In genomic region chrIII:5305725-5306124, ce11 we compare ENCODE assay signal across 2 worm cellular contexts.
TF ChIP-seq lines count a peak whose summit lies in the region.

No protein-coding gene starts in this region.

TF ChIP-seq in whole organism, L1 larva, 84 proteins besides CTCF, POLR2A, EP300 and RAD21 (continued from another document):
- TF ChIP-seq sptf-1 (tag; optimal IDR thresholded peaks at IDR 0.05; lab: Kevin White, UChicago) (no peak), nhr-77 (tag; optimal IDR thresholded peaks at IDR 0.05; lab: Kevin White, UChicago) (peak; percentile 37), nhr-90 (tag; optimal IDR thresholded peaks at IDR 0.05; lab: Kevin White, UChicago; ENCODE audit: poor library complexity) (peak; percentile 67), unc-86 (tag; optimal IDR thresholded peaks at IDR 0.05; lab: Kevin White, UChicago) (peak; percentile 39), mdl-1 (tag; optimal IDR thresholded peaks at IDR 0.05; lab: Kevin White, UChicago) (peak in 1 of 2 experiments; percentile 45), ceh-88 (GFP tag; IDR thresholded peaks at IDR 0.05; lab: Robert Waterston, UW) (no peak), ceh-8 (GFP tag; optimal IDR thresholded peaks at IDR 0.05; lab: Kevin White, UChicago) (no peak), elt-3 (tag; optimal IDR thresholded peaks at IDR 0.05; lab: Kevin White, UChicago) (no peak), ces-1 (GFP tag; optimal IDR thresholded peaks at IDR 0.05; lab: Kevin White, UChicago) (no peak), nhr-85 (tag; lab: Kevin White, UChicago) (no peak), egl-13 (tag; optimal IDR thresholded peaks at IDR 0.05; lab: Kevin White, UChicago) (peak; percentile 19), ama-1 (optimal IDR thresholded peaks at IDR 0.05; lab: Kevin White, UChicago) (peak; percentile 15), C34B4.2 (tag; optimal IDR thresholded peaks at IDR 0.05; lab: Kevin White, UChicago) (no peak), nhr-237 (tag; optimal IDR thresholded peaks at IDR 0.05; lab: Kevin White, UChicago) (no peak), elt-2 (tag; optimal IDR thresholded peaks at IDR 0.05; lab: Kevin White, UChicago) (peak; percentile 6), C16A3.4 (tag; optimal IDR thresholded peaks at IDR 0.05; lab: Kevin White, UChicago) (peak; percentile 57), vab-15 (tag; optimal IDR thresholded peaks at IDR 0.05; lab: Kevin White, UChicago) (no peak), irx-1 (tag; optimal IDR thresholded peaks at IDR 0.05; lab: Kevin White, UChicago) (peak; percentile 33), pax-3 (tag; optimal IDR thresholded peaks at IDR 0.05; lab: Kevin White, UChicago) (peak; percentile 8), dsc-1 (tag; optimal IDR thresholded peaks at IDR 0.05; lab: Kevin White, UChicago) (peak; percentile 64), nhr-28 (tag; optimal IDR thresholded peaks at IDR 0.05; lab: Kevin White, UChicago) (no peak), tlp-1 (tag; optimal IDR thresholded peaks at IDR 0.05; lab: Kevin White, UChicago) (no peak), lin-35 (GFP tag; optimal IDR thresholded peaks at IDR 0.05; lab: Kevin White, UChicago) (peak; percentile 67 to 71), nhr-84 (tag; optimal IDR thresholded peaks at IDR 0.05; lab: Kevin White, UChicago) (no peak), aly-2 (tag; optimal IDR thresholded peaks at IDR 0.05; lab: Kevin White, UChicago) (peak; percentile 31), lin-13 (GFP tag; optimal IDR thresholded peaks at IDR 0.05; lab: Kevin White, UChicago) (peak; percentile 6), tbx-2 (tag; optimal IDR thresholded peaks at IDR 0.05; lab: Kevin White, UChicago) (peak; percentile 56), nhr-71 (tag; optimal IDR thresholded peaks at IDR 0.05; lab: Kevin White, UChicago) (no peak), nhr-19 (GFP tag; conservative IDR thresholded peaks at IDR 0.05; lab: Robert Waterston, UW) (peak; percentile 65), hlh-4 (tag; optimal IDR thresholded peaks at IDR 0.05; lab: Kevin White, UChicago) (no peak), fkh-8 (tag; optimal IDR thresholded peaks at IDR 0.05; lab: Kevin White, UChicago) (peak; percentile 39), lir-3 (tag; optimal IDR thresholded peaks at IDR 0.05; lab: Kevin White, UChicago; ENCODE audit: poor library complexity) (peak; percentile 61), Y116A8C.19 (tag; optimal IDR thresholded peaks at IDR 0.05; lab: Kevin White, UChicago; ENCODE audit: borderline replicate concordance) (no peak), nhr-47 (tag; optimal IDR thresholded peaks at IDR 0.05; lab: Kevin White, UChicago) (peak; percentile 69), skn-1 (tag; optimal IDR thresholded peaks at IDR 0.05; lab: Kevin White, UChicago) (peak; percentile 31), ceh-82 (tag; optimal IDR thresholded peaks at IDR 0.05; lab: Kevin White, UChicago) (peak; percentile 40 to 63 (median 62)), isw-1 (GFP tag; IDR thresholded peaks at IDR 0.05; lab: Robert Waterston, UW) (peak; percentile 32), hpl-2 (GFP tag; optimal IDR thresholded peaks at IDR 0.05; lab: Kevin White, UChicago) (no peak), egl-27 (tag; optimal IDR thresholded peaks at IDR 0.05; lab: Kevin White, UChicago) (peak in 1 of 2 experiments; percentile 2), ets-5 (GFP tag; IDR thresholded peaks at IDR 0.05; lab: Robert Waterston, UW) (no peak), blmp-1 (tag; optimal IDR thresholded peaks at IDR 0.05; lab: Kevin White, UChicago) (peak; percentile 24), unc-62 (GFP tag; optimal IDR thresholded peaks at IDR 0.05; lab: Kevin White, UChicago) (no peak), rnt-1 (tag; optimal IDR thresholded peaks at IDR 0.05; lab: Kevin White, UChicago) (peak; percentile 72), hlh-17 (GFP tag; optimal IDR thresholded peaks at IDR 0.05; lab: Kevin White, UChicago; ENCODE audit: borderline replicate concordance) (no peak), sox-4 (tag; optimal IDR thresholded peaks at IDR 0.05; lab: Kevin White, UChicago) (peak; percentile 9), xbp-1 (tag; optimal IDR thresholded peaks at IDR 0.05; lab: Kevin White, UChicago) (peak; percentile 56)
TF ChIP-seq in whole organism, L1 larva: peak in this region for 38.

TF ChIP-seq in whole organism, young adult, 124 proteins besides CTCF, POLR2A, EP300 and RAD21 (continued from another document and continues in another):
- 0 out of 2 replicates have a peak, but pooled peaks have one; percentile 43 for TF ChIP-seq let-526 (GFP tag; IDR thresholded peaks at IDR 0.05; lab: Robert Waterston, UW)
- TF ChIP-seq sea-2 (GFP tag; IDR thresholded peaks at IDR 0.05; lab: Robert Waterston, UW) = no peak
- TF ChIP-seq mes-4 (tag; optimal IDR thresholded peaks at IDR 0.05; lab: Kevin White, UChicago) = no peak
- TF ChIP-seq Y95B8A.8 (GFP tag; IDR thresholded peaks at IDR 0.05; lab: Robert Waterston, UW) = peak; percentile 80; the same call in 1 of the 2 replicates
- TF ChIP-seq F10E7.11 (tag; optimal IDR thresholded peaks at IDR 0.05; lab: Kevin White, UChicago) = peak; percentile 57
- TF ChIP-seq ceh-91 (GFP tag; IDR thresholded peaks at IDR 0.05; lab: Robert Waterston, UW) = peak; percentile 48; the same call in 1 of the 2 replicates
- TF ChIP-seq nfya-2 (GFP tag; IDR thresholded peaks at IDR 0.05; lab: Robert Waterston, UW) = no peak
- TF ChIP-seq bed-2 (GFP tag; IDR thresholded peaks at IDR 0.05; lab: Robert Waterston, UW) = no peak
- TF ChIP-seq lsl-1 (GFP tag; optimal IDR thresholded peaks at IDR 0.05; lab: Kevin White, UChicago) = peak; percentile 74
- TF ChIP-seq attf-5 (GFP tag; optimal IDR thresholded peaks at IDR 0.05; lab: Kevin White, UChicago) = peak; percentile 75
- TF ChIP-seq lin-40 (tag; optimal IDR thresholded peaks at IDR 0.05; lab: Kevin White, UChicago) = peak; percentile 49
- no peak for TF ChIP-seq ets-4 (GFP tag; optimal IDR thresholded peaks at IDR 0.05; lab: Kevin White, UChicago)
- no peak for TF ChIP-seq B0035.1 (tag; optimal IDR thresholded peaks at IDR 0.05; lab: Kevin White, UChicago)
- no peak for TF ChIP-seq tbx-9 (tag; optimal IDR thresholded peaks at IDR 0.05; lab: Kevin White, UChicago; ENCODE audit: borderline replicate concordance)
- TF ChIP-seq egrh-3 (GFP tag; IDR thresholded peaks at IDR 0.05; lab: Robert Waterston, UW) = peak; percentile 60; the same call in 1 of the 2 replicates
- TF ChIP-seq ama-1 (optimal IDR thresholded peaks at IDR 0.05; lab: Kevin White, UChicago) = no peak
- TF ChIP-seq ama-1 (GFP tag; optimal IDR thresholded peaks at IDR 0.05; lab: Kevin White, UChicago) = peak; percentile 57 to 76
- TF ChIP-seq unc-130 (GFP tag; optimal IDR thresholded peaks at IDR 0.05; lab: Kevin White, UChicago) = peak; percentile 66
- peak; percentile 81 for TF ChIP-seq D2030.7 (GFP tag; IDR thresholded peaks at IDR 0.05; lab: Robert Waterston, UW)
- TF ChIP-seq zim-3 (tag; optimal IDR thresholded peaks at IDR 0.05; lab: Kevin White, UChicago) = peak; percentile 78
- peak; percentile 69 for TF ChIP-seq F23B12.7 (tag; optimal IDR thresholded peaks at IDR 0.05; lab: Kevin White, UChicago; ENCODE audit: insufficient read depth)
- TF ChIP-seq unc-62 (GFP tag; optimal IDR thresholded peaks at IDR 0.05; lab: Kevin White, UChicago) = no peak
- peak; percentile 92 for TF ChIP-seq mxl-1 (tag; optimal IDR thresholded peaks at IDR 0.05; lab: Kevin White, UChicago)
- TF ChIP-seq F55B11.4 (tag; optimal IDR thresholded peaks at IDR 0.05; lab: Kevin White, UChicago; ENCODE audit: borderline replicate concordance, insufficient read depth) = no peak
- peak; percentile 98 for TF ChIP-seq lin-26 (GFP tag; IDR thresholded peaks at IDR 0.05; lab: Robert Waterston, UW)
- TF ChIP-seq C06A6.2 (GFP tag; conservative IDR thresholded peaks at IDR 0.05; lab: Robert Waterston, UW) = no peak
- TF ChIP-seq rpc-1 (optimal IDR thresholded peaks at IDR 0.05; lab: Kevin White, UChicago) = peak; percentile 89
- TF ChIP-seq rpc-1 (tag; optimal IDR thresholded peaks at IDR 0.05; lab: Kevin White, UChicago) = peak; percentile 97
- TF ChIP-seq ceh-27 (GFP tag; optimal IDR thresholded peaks at IDR 0.05; lab: Kevin White, UChicago) = peak; percentile 64
- TF ChIP-seq ZK185.1 (tag; optimal IDR thresholded peaks at IDR 0.05; lab: Kevin White, UChicago; ENCODE audit: poor library complexity, severe bottlenecking) = peak; percentile 94
- no peak; the same call in 1 of the 2 replicates for TF ChIP-seq hsf-1 (GFP tag; IDR thresholded peaks at IDR 0.05; lab: Robert Waterston, UW)
- TF ChIP-seq ztf-22 (GFP tag; optimal IDR thresholded peaks at IDR 0.05; lab: Kevin White, UChicago) = no peak
- no peak for TF ChIP-seq gei-17 (GFP tag; optimal IDR thresholded peaks at IDR 0.05; lab: Kevin White, UChicago)
- TF ChIP-seq ztf-26 (tag; optimal IDR thresholded peaks at IDR 0.05; lab: Kevin White, UChicago) = peak; percentile 29
- TF ChIP-seq egl-44 (GFP tag; IDR thresholded peaks at IDR 0.05; lab: Robert Waterston, UW) = peak; percentile 87; the same call in 1 of the 2 replicates
- TF ChIP-seq F33H1.4 (GFP tag; IDR thresholded peaks at IDR 0.05; lab: Robert Waterston, UW) = peak; percentile 68
- TF ChIP-seq F52B5.7 (tag; optimal IDR thresholded peaks at IDR 0.05; lab: Kevin White, UChicago) = peak; percentile 83
- peak; percentile 91 for TF ChIP-seq ceh-79 (tag; optimal IDR thresholded peaks at IDR 0.05; lab: Kevin White, UChicago)
- TF ChIP-seq rcor-1 (GFP tag; IDR thresholded peaks at IDR 0.05; lab: Robert Waterston, UW) = peak; percentile 70
- no peak for TF ChIP-seq ccch-3 (GFP tag; optimal IDR thresholded peaks at IDR 0.05; lab: Kevin White, UChicago)
- TF ChIP-seq tlf-1 (GFP tag; optimal IDR thresholded peaks at IDR 0.05; lab: Kevin White, UChicago) = peak; percentile 49
- peak; percentile 67 for TF ChIP-seq repo-1 (tag; optimal IDR thresholded peaks at IDR 0.05; lab: Kevin White, UChicago)
- TF ChIP-seq efl-1 (GFP tag; optimal IDR thresholded peaks at IDR 0.05; lab: Kevin White, UChicago) = peak; percentile 11
- 0 out of 2 replicates have a peak, but pooled peaks have one; percentile 58 for TF ChIP-seq cebp-2 (GFP tag; IDR thresholded peaks at IDR 0.05; lab: Robert Waterston, UW)
- TF ChIP-seq hmg-20 (GFP tag; IDR thresholded peaks at IDR 0.05; lab: Robert Waterston, UW) = peak; percentile 46; the same call in 1 of the 2 replicates
- TF ChIP-seq ztf-25 (GFP tag; IDR thresholded peaks at IDR 0.05; lab: Robert Waterston, UW) = peak; percentile 99
- peak; percentile 24 for TF ChIP-seq K12H6.12 (tag; optimal IDR thresholded peaks at IDR 0.05; lab: Kevin White, UChicago)
- peak; percentile 23 for TF ChIP-seq dpl-1 (GFP tag; optimal IDR thresholded peaks at IDR 0.05; lab: Kevin White, UChicago)
- peak; percentile 18 for TF ChIP-seq xnd-1 (tag; optimal IDR thresholded peaks at IDR 0.05; lab: Kevin White, UChicago)
- peak; percentile 89 for TF ChIP-seq athp-1 (tag; optimal IDR thresholded peaks at IDR 0.05; lab: Kevin White, UChicago)
- peak; percentile 25 for TF ChIP-seq F22D6.2 (tag; optimal IDR thresholded peaks at IDR 0.05; lab: Kevin White, UChicago)
- no peak for TF ChIP-seq egl-18 (GFP tag; IDR thresholded peaks at IDR 0.05; lab: Robert Waterston, UW)
- TF ChIP-seq snpc-1.1 (tag; optimal IDR thresholded peaks at IDR 0.05; lab: Kevin White, UChicago; ENCODE audit: insufficient read depth) = peak; percentile 59
- no peak for TF ChIP-seq B0336.3 (GFP tag; IDR thresholded peaks at IDR 0.05; lab: Robert Waterston, UW)
- TF ChIP-seq ekl-4 (GFP tag; IDR thresholded peaks at IDR 0.05; lab: Robert Waterston, UW) = no peak; the same call in 1 of the 2 replicates
- peak; percentile 88 for TF ChIP-seq ztf-6 (GFP tag; IDR thresholded peaks at IDR 0.05; lab: Robert Waterston, UW)
- peak; percentile 95 for TF ChIP-seq B0261.1 (tag; optimal IDR thresholded peaks at IDR 0.05; lab: Kevin White, UChicago)
- peak; percentile 31 for TF ChIP-seq nhr-179 (tag; optimal IDR thresholded peaks at IDR 0.05; lab: Kevin White, UChicago)
- peak; percentile 80 for TF ChIP-seq snpc-3.4 (tag; optimal IDR thresholded peaks at IDR 0.05; lab: Kevin White, UChicago)
- TF ChIP-seq akir-1 (GFP tag; optimal IDR thresholded peaks at IDR 0.05; lab: Kevin White, UChicago) = no peak
- peak; percentile 83; the same call in 1 of the 2 replicates for TF ChIP-seq aptf-3 (GFP tag; IDR thresholded peaks at IDR 0.05; lab: Robert Waterston, UW)
- TF ChIP-seq T07F8.4 (tag; optimal IDR thresholded peaks at IDR 0.05; lab: Kevin White, UChicago) = peak; percentile 70
- TF ChIP-seq zfh-2 (GFP tag; conservative IDR thresholded peaks at IDR 0.05; lab: Robert Waterston, UW) = no peak
- no peak for TF ChIP-seq hlh-26 (GFP tag; conservative IDR thresholded peaks at IDR 0.05; lab: Robert Waterston, UW)
- peak; percentile 72; the same call in 1 of the 2 replicates for TF ChIP-seq aptf-2 (GFP tag; conservative IDR thresholded peaks at IDR 0.05; lab: Robert Waterston, UW)
- TF ChIP-seq ceh-58 (GFP tag; IDR thresholded peaks at IDR 0.05; lab: Robert Waterston, UW) = peak; percentile 91; the same call in 1 of the 2 replicates
- TF ChIP-seq sptf-2 (GFP tag; optimal IDR thresholded peaks at IDR 0.05; lab: Kevin White, UChicago) = no peak
- TF ChIP-seq ceh-100 (GFP tag; IDR thresholded peaks at IDR 0.05; lab: Robert Waterston, UW) = 0 out of 2 replicates have a peak, but pooled peaks have one; percentile 41
- no peak for TF ChIP-seq F57C9.4 (tag; optimal IDR thresholded peaks at IDR 0.05; lab: Kevin White, UChicago)
- TF ChIP-seq hlh-12 (tag; optimal IDR thresholded peaks at IDR 0.05; lab: Kevin White, UChicago) = peak; percentile 61
- no peak; the same call in 1 of the 2 replicates for TF ChIP-seq mcd-1 (GFP tag; IDR thresholded peaks at IDR 0.05; lab: Robert Waterston, UW)
- 0 out of 2 replicates have a peak, but pooled peaks have one; percentile 27 for TF ChIP-seq B0019.2 (GFP tag; conservative IDR thresholded peaks at IDR 0.05; lab: Robert Waterston, UW)
- peak; percentile 94 for TF ChIP-seq nhr-120 (GFP tag; IDR thresholded peaks at IDR 0.05; lab: Robert Waterston, UW)
- peak; percentile 67 for TF ChIP-seq hrde-1 (tag; optimal IDR thresholded peaks at IDR 0.05; lab: Kevin White, UChicago; ENCODE audit: borderline replicate concordance)
- TF ChIP-seq let-607 (tag; optimal IDR thresholded peaks at IDR 0.05; lab: Kevin White, UChicago) = peak in 1 of 2 experiments; percentile 58
- TF ChIP-seq ztf-3 (GFP tag; optimal IDR thresholded peaks at IDR 0.05; lab: Kevin White, UChicago) = no peak
- TF ChIP-seq madf-6 (GFP tag; IDR thresholded peaks at IDR 0.05; lab: Robert Waterston, UW) = no peak; the same call in 1 of the 2 replicates
- no peak for TF ChIP-seq Y79H2A.3 (GFP tag; conservative IDR thresholded peaks at IDR 0.05; lab: Robert Waterston, UW)
- TF ChIP-seq snpc-1.3 (tag; optimal IDR thresholded peaks at IDR 0.05; lab: Kevin White, UChicago; ENCODE audit: insufficient read depth) = peak; percentile 75
- no peak for TF ChIP-seq nfya-1 (tag; optimal IDR thresholded peaks at IDR 0.05; lab: Kevin White, UChicago; ENCODE audit: borderline replicate concordance, insufficient read depth)
- TF ChIP-seq Y53F4B.3 (GFP tag; IDR thresholded peaks at IDR 0.05; lab: Robert Waterston, UW) = no peak; the same call in 1 of the 2 replicates
- no peak for TF ChIP-seq sdz-38 (tag; optimal IDR thresholded peaks at IDR 0.05; lab: Kevin White, UChicago)
- TF ChIP-seq mel-28 (tag; optimal IDR thresholded peaks at IDR 0.05; lab: Kevin White, UChicago; ENCODE audit: borderline replicate concordance) = no peak
- TF ChIP-seq attf-6 (GFP tag; IDR thresholded peaks at IDR 0.05; lab: Robert Waterston, UW) = peak; percentile 68; the same call in 1 of the 2 replicates
- no peak for TF ChIP-seq bed-1 (GFP tag; IDR thresholded peaks at IDR 0.05; lab: Robert Waterston, UW)
- TF ChIP-seq hmg-1.2 (GFP tag; IDR thresholded peaks at IDR 0.05; lab: Robert Waterston, UW) = peak; percentile 84
- peak; percentile 100 for TF ChIP-seq tbp1 (GFP tag; optimal IDR thresholded peaks at IDR 0.05; lab: Kevin White, UChicago)
